Worm (Caenorhabditis elegans) whole organism, young adult: Measurements from ENCODE around the gene inx-18.

ENCODE experiments used
- B0261.1 ChIP-seq: sonication (generic microtip); optimal IDR thresholded peaks from 2 replicates; lab custom pipeline; 2016; ENCODE audit warnings: mild to moderate bottlenecking, missing genetic modification characterization, moderate library complexity, missing compliant biosample characterization
- C17E4.6 ChIP-seq: fragments of 200-800 bp; sonication (Bioruptor generic); IDR thresholded peaks from 2 replicates; pipeline ENCODE4 v1.3.6; 2022; ENCODE audit warnings: missing genetic modification reagents, missing genetic modification characterization, missing compliant biosample characterization
- F22D6.2 ChIP-seq: sonication (generic microtip); optimal IDR thresholded peaks from 2 replicates; lab custom pipeline; 2016; ENCODE audit warnings: mild to moderate bottlenecking, missing genetic modification characterization, missing compliant biosample characterization
- F33H1.4 ChIP-seq: fragments of 200-800 bp; sonication (Bioruptor generic); IDR thresholded peaks from 2 replicates; pipeline ENCODE4 v1.3.6; 2022; ENCODE audit warnings: missing genetic modification reagents, missing genetic modification characterization, missing compliant biosample characterization
- F49E8.2 ChIP-seq: sonication (generic microtip); optimal IDR thresholded peaks from 3 replicates; lab custom pipeline; 2017; ENCODE audit warnings: missing genetic modification characterization, mild to moderate bottlenecking, missing compliant biosample characterization, antibody characterized with exemption, moderate library complexity; ENCODE audit not compliant: insufficient read depth
- T26A5.8 ChIP-seq: sonication (generic microtip); optimal IDR thresholded peaks from 2 replicates; lab custom pipeline; 2016; ENCODE audit warnings: missing genetic modification characterization, missing compliant biosample characterization
- Y56A3A.18 ChIP-seq: fragments of 200-800 bp; sonication (Bioruptor generic); IDR thresholded peaks from 2 replicates; pipeline ENCODE4 v1.3.6; 2022; ENCODE audit warnings: missing genetic modification reagents, missing genetic modification characterization, missing compliant biosample characterization
- ZK185.1 ChIP-seq: sonication (generic microtip); optimal IDR thresholded peaks from 2 replicates; lab custom pipeline; 2016; ENCODE audit warnings: mild to moderate bottlenecking, missing genetic modification characterization, missing compliant biosample characterization; ENCODE audit not compliant: poor library complexity, severe bottlenecking
- ama-1 ChIP-seq, 3 experiments: fragments of 150-350 bp in 1 of 3; sonication (generic microtip) in 2 of 3; optimal IDR thresholded peaks; 2 replicates each; lab custom pipeline; 2014 to 2018; ENCODE audit warnings: missing biosample characterization in 2 of 3, missing genetic modification characterization in 2 of 3, missing genetic modification reagents in 2 of 3
- atf-7 ChIP-seq: sonication (generic microtip); optimal IDR thresholded peaks from 2 replicates; lab custom pipeline; 2017; ENCODE audit warnings: mild to moderate bottlenecking, missing genetic modification characterization, missing compliant biosample characterization
- athp-1 ChIP-seq: sonication (generic microtip); optimal IDR thresholded peaks from 2 replicates; lab custom pipeline; 2017; ENCODE audit warnings: mild to moderate bottlenecking, missing genetic modification characterization, missing compliant biosample characterization
- bed-1 ChIP-seq: fragments of 200-800 bp; sonication (Bioruptor generic); IDR thresholded peaks from 2 replicates; pipeline ENCODE4 v1.3.6; 2022; ENCODE audit warnings: missing genetic modification reagents, missing genetic modification characterization, missing compliant biosample characterization
- bed-2 ChIP-seq: fragments of 200-800 bp; sonication (Bioruptor generic); IDR thresholded peaks from 2 replicates; pipeline ENCODE4 v1.3.6; 2022; ENCODE audit warnings: missing genetic modification reagents, missing genetic modification characterization, missing compliant biosample characterization
- ceh-100 ChIP-seq: fragments of 200-800 bp; sonication (Bioruptor generic); IDR thresholded peaks from 2 replicates; pipeline ENCODE4 v1.3.6; 2022; ENCODE audit warnings: missing genetic modification reagents, missing genetic modification characterization, missing compliant biosample characterization
- dox-1 ChIP-seq: fragments of 200-800 bp; sonication (Bioruptor generic); IDR thresholded peaks from 2 replicates; pipeline ENCODE4 v1.3.6; 2022; ENCODE audit warnings: missing genetic modification reagents, missing genetic modification characterization, missing compliant biosample characterization
- egl-18 ChIP-seq: fragments of 200-800 bp; sonication (Bioruptor generic); IDR thresholded peaks from 2 replicates; pipeline ENCODE4 v1.3.6; 2022; ENCODE audit warnings: missing genetic modification reagents, missing genetic modification characterization, missing compliant biosample characterization
- egl-44 ChIP-seq: fragments of 200-800 bp; sonication (Bioruptor generic); IDR thresholded peaks from 2 replicates; pipeline ENCODE4 v1.3.6; 2022; ENCODE audit warnings: missing genetic modification reagents, missing genetic modification characterization, missing compliant biosample characterization
- egrh-3 ChIP-seq: fragments of 200-800 bp; sonication (Bioruptor generic); IDR thresholded peaks from 2 replicates; pipeline ENCODE4 v1.3.6; 2022; ENCODE audit warnings: missing genetic modification reagents, missing genetic modification characterization, missing compliant biosample characterization
- hmg-20 ChIP-seq: fragments of 200-800 bp; sonication (Bioruptor generic); IDR thresholded peaks from 2 replicates; pipeline ENCODE4 v1.3.6; 2022; ENCODE audit warnings: missing genetic modification reagents, missing genetic modification characterization, missing compliant biosample characterization
- lin-26 ChIP-seq: fragments of 200-800 bp; sonication (Bioruptor generic); IDR thresholded peaks from 2 replicates; pipeline ENCODE4 v1.3.6; 2022; ENCODE audit warnings: missing genetic modification reagents, missing genetic modification characterization, missing compliant biosample characterization
- lin-54 ChIP-seq: fragments of 200-800 bp; sonication (Bioruptor generic); optimal IDR thresholded peaks from 2 replicates; lab custom pipeline; 2018; ENCODE audit warnings: mild to moderate bottlenecking, missing genetic modification characterization, missing compliant biosample characterization
- lsl-1 ChIP-seq: fragments of 200-800 bp; sonication (Bioruptor generic); optimal IDR thresholded peaks from 2 replicates; lab custom pipeline; 2018; ENCODE audit warnings: mild to moderate bottlenecking, missing genetic modification characterization, moderate library complexity, missing compliant biosample characterization
- lsy-27 ChIP-seq: sonication (generic microtip); optimal IDR thresholded peaks from 2 replicates; lab custom pipeline; 2017; ENCODE audit warnings: missing genetic modification characterization, mild to moderate bottlenecking, missing compliant biosample characterization, antibody characterized with exemption, missing genotype, borderline replicate concordance; ENCODE audit not compliant: insufficient read depth
- madf-3 ChIP-seq: fragments of 200-800 bp; sonication (Bioruptor generic); IDR thresholded peaks from 2 replicates; pipeline ENCODE4 v1.3.6; 2022; ENCODE audit warnings: missing genetic modification reagents, missing genetic modification characterization, missing compliant biosample characterization
- madf-6 ChIP-seq: fragments of 200-800 bp; sonication (Bioruptor generic); IDR thresholded peaks from 2 replicates; pipeline ENCODE4 v1.3.6; 2022; ENCODE audit warnings: missing genetic modification reagents, missing genetic modification characterization, missing compliant biosample characterization
- mxl-1 ChIP-seq: sonication (generic microtip); optimal IDR thresholded peaks from 2 replicates; lab custom pipeline; 2016; ENCODE audit warnings: missing genetic modification characterization, missing compliant biosample characterization
- nfya-2 ChIP-seq: fragments of 200-800 bp; sonication (Bioruptor generic); IDR thresholded peaks from 2 replicates; pipeline ENCODE4 v1.3.6; 2022; ENCODE audit warnings: missing genetic modification reagents, missing genetic modification characterization, missing compliant biosample characterization
- nfyb-1 ChIP-seq: fragments of 200-800 bp; sonication (Bioruptor generic); IDR thresholded peaks from 2 replicates; pipeline ENCODE4 v1.3.6; 2022; ENCODE audit warnings: missing genetic modification reagents, missing genetic modification characterization, missing compliant biosample characterization
- nhr-179 ChIP-seq: sonication (generic microtip); optimal IDR thresholded peaks from 2 replicates; lab custom pipeline; 2016; ENCODE audit warnings: mild to moderate bottlenecking, missing genetic modification characterization, missing compliant biosample characterization
- nhr-80 ChIP-seq: sonication (generic microtip); optimal IDR thresholded peaks from 2 replicates; lab custom pipeline; 2016; ENCODE audit warnings: missing genetic modification characterization, missing compliant biosample characterization
- pbrm-1 ChIP-seq: fragments of 200-800 bp; sonication (Bioruptor generic); IDR thresholded peaks from 2 replicates; pipeline ENCODE4 v1.3.6; 2022; ENCODE audit warnings: missing genetic modification reagents, missing genetic modification characterization, missing compliant biosample characterization
- pha-4 ChIP-seq: fragments of 150-350 bp; sonication (generic microtip); optimal IDR thresholded peaks from 2 replicates; lab custom pipeline; 2014; ENCODE audit warnings: missing biosample characterization, missing genetic modification reagents, missing genetic modification characterization
- rcor-1 ChIP-seq: fragments of 200-800 bp; sonication (Bioruptor generic); IDR thresholded peaks from 2 replicates; pipeline ENCODE4 v1.3.6; 2022; ENCODE audit warnings: missing genetic modification reagents, missing genetic modification characterization, missing compliant biosample characterization
- repo-1 ChIP-seq: sonication (generic microtip); optimal IDR thresholded peaks from 2 replicates; lab custom pipeline; 2017; ENCODE audit warnings: mild to moderate bottlenecking, missing genetic modification characterization, missing compliant biosample characterization
- rpc-1 ChIP-seq, 2 experiments: fragments of 150-350 bp in 1 of 2; sonication (generic microtip) in 1 of 2; optimal IDR thresholded peaks; 2 replicates each; lab custom pipeline; 2014 to 2018; ENCODE audit warnings: missing biosample characterization in 1 of 2, missing genetic modification characterization in 1 of 2, missing genetic modification reagents in 1 of 2, missing genotype in 1 of 2
- snpc-1.1 ChIP-seq: sonication (generic microtip); optimal IDR thresholded peaks from 2 replicates; lab custom pipeline; 2017; ENCODE audit warnings: missing genetic modification characterization, mild to moderate bottlenecking, missing compliant biosample characterization, antibody characterized with exemption, moderate library complexity, missing genotype, missing genetic modification reagents; ENCODE audit not compliant: insufficient read depth
- snpc-4 ChIP-seq, 5 experiments: fragments of 150-350 bp in 1 of 5; sonication (generic microtip) in 4 of 5; optimal IDR thresholded peaks; 2 replicates each; lab custom pipeline; 2014 to 2018; ENCODE audit warnings: missing genetic modification characterization in 5 of 5, missing biosample characterization in 3 of 5, antibody characterized with exemption in 2 of 5, mild to moderate bottlenecking in 2 of 5, missing compliant biosample characterization in 2 of 5, missing genotype in 2 of 5, moderate library complexity in 2 of 5, missing genetic modification reagents in 1 of 5
- tbx-9 ChIP-seq: sonication (generic microtip); optimal IDR thresholded peaks from 2 replicates; lab custom pipeline; 2016; ENCODE audit warnings: borderline replicate concordance, missing genetic modification characterization, inconsistent platforms, missing compliant biosample characterization
- zfh-2 ChIP-seq: fragments of 200-800 bp; sonication (Bioruptor generic); conservative IDR thresholded peaks from 2 replicates; pipeline ENCODE4 v1.3.6; 2022; ENCODE audit warnings: missing genetic modification reagents, missing genetic modification characterization, missing compliant biosample characterization
- zim-3 ChIP-seq: sonication (generic microtip); optimal IDR thresholded peaks from 2 replicates; lab custom pipeline; 2017; ENCODE audit warnings: mild to moderate bottlenecking, missing genetic modification characterization, moderate library complexity, missing compliant biosample characterization
- ztf-28 ChIP-seq: fragments of 200-800 bp; sonication (Bioruptor generic); IDR thresholded peaks from 2 replicates; pipeline ENCODE4 v1.3.6; 2022; ENCODE audit warnings: missing genetic modification reagents, missing genetic modification characterization, missing compliant biosample characterization
- ztf-3 ChIP-seq: fragments of 200-800 bp; sonication (Bioruptor generic); optimal IDR thresholded peaks from 2 replicates; lab custom pipeline; 2018; ENCODE audit warnings: mild to moderate bottlenecking, missing genetic modification characterization, missing compliant biosample characterization

Gene inx-18

DNA sequence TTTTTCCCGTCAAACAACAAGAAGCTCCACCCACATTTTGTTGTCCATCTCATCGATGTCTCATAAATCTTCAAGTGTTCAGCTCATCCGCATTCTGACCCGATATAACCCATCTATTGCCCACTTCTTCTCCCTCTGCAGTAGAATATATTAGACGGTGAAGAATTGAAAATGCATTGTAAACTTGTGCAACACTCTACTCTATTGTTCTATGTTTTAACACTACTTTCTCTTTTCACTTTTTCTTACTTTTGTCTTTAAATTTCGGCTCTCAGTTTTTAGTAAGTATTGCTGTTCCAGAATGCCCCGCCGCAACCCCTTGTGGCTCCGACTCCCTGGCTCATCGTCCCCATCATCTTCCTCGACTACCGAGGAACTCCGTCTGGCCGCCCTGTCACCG is 43.2 kb downstream of the inx-18 start, which contains the start of gene K11H12.9:
Gene K11H12.9, plus strand, starts transcription at position 301 of the 400 bp plus-strand sequence.
- peak; percentile 45; the same call in 1 of the 2 replicates for TF ChIP-seq zfh-2 (GFP tag; lab: Robert Waterston, UW)
- no peak for TF ChIP-seq F49E8.2 (tag; lab: Kevin White, UChicago)

DNA sequence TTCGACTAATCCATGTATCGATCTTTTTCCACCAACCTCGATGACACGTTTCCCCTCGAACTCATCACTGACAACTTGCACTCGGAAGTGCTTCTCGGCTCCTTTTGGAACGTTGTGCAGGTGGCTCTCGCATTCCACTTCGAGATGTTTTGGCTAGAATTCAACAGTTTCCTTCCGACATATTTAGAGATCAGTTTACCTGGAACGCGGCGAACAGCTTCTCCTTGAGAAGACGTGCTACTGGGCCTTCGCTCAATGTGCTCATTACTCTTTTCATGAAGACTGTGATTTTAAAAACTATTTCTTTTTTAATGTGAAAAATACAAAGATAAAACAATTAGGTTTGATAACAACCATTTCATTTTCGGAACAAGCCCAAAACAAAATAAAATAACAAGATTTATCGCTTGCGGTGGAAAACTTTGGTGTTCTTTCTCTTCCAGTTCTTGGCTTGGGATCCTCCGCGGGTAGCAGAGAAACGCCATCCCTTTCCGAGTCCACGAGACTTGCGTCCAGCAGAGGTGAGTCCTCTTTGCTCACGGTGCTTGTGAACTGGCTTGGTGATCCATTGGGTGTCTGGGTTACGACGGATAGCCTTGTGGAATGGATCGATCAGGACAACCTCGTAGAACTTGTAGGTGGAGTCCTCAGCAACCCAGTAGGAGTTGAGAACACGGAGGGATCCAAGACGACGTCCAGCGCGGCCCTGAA is 47.1 kb downstream of the inx-18 start, which contains the start of gene K11H12.1:
Gene K11H12.1, minus strand, starts transcription at position 284 of the 711 bp plus-strand sequence.
- TF ChIP-seq ztf-28 (GFP tag; lab: Robert Waterston, UW) (no peak), rcor-1 (GFP tag; lab: Robert Waterston, UW) (peak; percentile 48; the same call in 1 of the 2 replicates), snpc-4 (GFP tag; optimal IDR thresholded peaks at IDR 0.05; lab: Kevin White, UChicago) (no peak), snpc-4 (tag; optimal IDR thresholded peaks at IDR 0.05; lab: Kevin White, UChicago) (peak in 2 of 4 experiments; percentile 12 to 45), lsy-27 (tag; lab: Kevin White, UChicago) (no peak), F22D6.2 (no peak), F33H1.4 (GFP tag; lab: Robert Waterston, UW) (peak; percentile 27; the same call in 1 of the 2 replicates), bed-2 (GFP tag; lab: Robert Waterston, UW) (no peak), hmg-20 (GFP tag; lab: Robert Waterston, UW) (peak; percentile 58; the same call in 1 of the 2 replicates), athp-1 (tag; lab: Kevin White, UChicago) (peak; percentile 47), snpc-1.1 (tag; lab: Kevin White, UChicago) (peak; percentile 54), atf-7 (no peak), ztf-3 (no peak), B0261.1 (tag; lab: Kevin White, UChicago) (peak; percentile 2), bed-1 (GFP tag; lab: Robert Waterston, UW) (no peak), lsl-1 (GFP tag; lab: Kevin White, UChicago) (no peak), ZK185.1 (tag; lab: Kevin White, UChicago) (peak; percentile 24), C17E4.6 (GFP tag; lab: Robert Waterston, UW) (peak; percentile 68; the same call in 1 of the 2 replicates), nfya-2 (peak; percentile 80; the same call in 1 of the 2 replicates), madf-6 (GFP tag; lab: Robert Waterston, UW) (peak; percentile 78), nfyb-1 (GFP tag; lab: Robert Waterston, UW) (0 out of 2 replicates have a peak, but pooled peaks have one; percentile 39), lin-54 (GFP tag; lab: Kevin White, UChicago) (peak; percentile 65), T26A5.8 (tag; lab: Kevin White, UChicago) (no peak), tbx-9 (no peak), dox-1 (GFP tag; lab: Robert Waterston, UW) (peak; percentile 34; the same call in 1 of the 2 replicates), repo-1 (tag; lab: Kevin White, UChicago) (peak; percentile 58), lin-26 (peak; percentile 25; the same call in 1 of the 2 replicates), rpc-1 (optimal IDR thresholded peaks at IDR 0.05; lab: Kevin White, UChicago) (no peak), rpc-1 (tag; optimal IDR thresholded peaks at IDR 0.05; lab: Kevin White, UChicago) (no peak), zim-3 (tag; lab: Kevin White, UChicago) (peak; percentile 48), pha-4 (tag; lab: Kevin White, UChicago) (no peak), egrh-3 (GFP tag; lab: Robert Waterston, UW) (no peak), ceh-100 (GFP tag; lab: Robert Waterston, UW) (peak; percentile 58), nhr-179 (tag; lab: Kevin White, UChicago) (no peak), madf-3 (peak; percentile 92), pbrm-1 (GFP tag; lab: Robert Waterston, UW) (peak; percentile 50; the same call in 1 of the 2 replicates), egl-44 (GFP tag; lab: Robert Waterston, UW) (0 out of 2 replicates have a peak, but pooled peaks have one; percentile 22), mxl-1 (no peak), nhr-80 (tag; lab: Kevin White, UChicago) (no peak), egl-18 (GFP tag; lab: Robert Waterston, UW) (0 out of 2 replicates have a peak, but pooled peaks have one; percentile 3), ama-1 (optimal IDR thresholded peaks at IDR 0.05; lab: Kevin White, UChicago) (no peak), ama-1 (GFP tag; optimal IDR thresholded peaks at IDR 0.05; lab: Kevin White, UChicago) (no peak), Y56A3A.18 (GFP tag; lab: Robert Waterston, UW) (peak; percentile 61; the same call in 1 of the 2 replicates)
